Worm (Caenorhabditis elegans) whole organism, young adult: ENCODE data around the gene aptf-3.
A peak's percentile ranks its signal among the peaks of the same experiment; 100 is the strongest.

ENCODE experiments used
- B0336.3 ChIP-seq: fragments of 200-800 bp; sonication (Bioruptor generic); IDR thresholded peaks from 2 replicates; pipeline ENCODE4 v1.3.6; 2022; ENCODE audit warnings: missing genetic modification characterization, missing compliant biosample characterization
- C17E4.6 ChIP-seq: fragments of 200-800 bp; sonication (Bioruptor generic); IDR thresholded peaks from 2 replicates; pipeline ENCODE4 v1.3.6; 2022; ENCODE audit warnings: missing genetic modification reagents, missing genetic modification characterization, missing compliant biosample characterization
- F23B12.7 ChIP-seq: sonication (generic microtip); optimal IDR thresholded peaks from 2 replicates; lab custom pipeline; 2017; ENCODE audit warnings: missing genetic modification characterization, mild to moderate bottlenecking, missing compliant biosample characterization, antibody characterized with exemption, moderate library complexity; ENCODE audit not compliant: insufficient read depth
- F33H1.4 ChIP-seq: fragments of 200-800 bp; sonication (Bioruptor generic); IDR thresholded peaks from 2 replicates; pipeline ENCODE4 v1.3.6; 2022; ENCODE audit warnings: missing genetic modification reagents, missing genetic modification characterization, missing compliant biosample characterization
- F37B4.10 ChIP-seq: fragments of 200-800 bp; sonication (Bioruptor generic); IDR thresholded peaks from 2 replicates; pipeline ENCODE4 v1.3.6; 2022; ENCODE audit warnings: missing genetic modification characterization, missing compliant biosample characterization
- K11D2.4 ChIP-seq: fragments of 200-800 bp; sonication (Bioruptor generic); IDR thresholded peaks from 2 replicates; pipeline ENCODE4 v1.3.6; 2022; ENCODE audit warnings: missing genetic modification reagents, missing genetic modification characterization, missing compliant biosample characterization
- T26A5.8 ChIP-seq: sonication (generic microtip); optimal IDR thresholded peaks from 2 replicates; lab custom pipeline; 2016; ENCODE audit warnings: missing genetic modification characterization, missing compliant biosample characterization
- ama-1 ChIP-seq, 3 experiments: fragments of 150-350 bp in 1 of 3; sonication (generic microtip) in 2 of 3; optimal IDR thresholded peaks; 2 replicates each; lab custom pipeline; 2014 to 2018; ENCODE audit warnings: missing biosample characterization in 2 of 3, missing genetic modification characterization in 2 of 3, missing genetic modification reagents in 2 of 3
- athp-1 ChIP-seq: sonication (generic microtip); optimal IDR thresholded peaks from 2 replicates; lab custom pipeline; 2017; ENCODE audit warnings: mild to moderate bottlenecking, missing genetic modification characterization, missing compliant biosample characterization
- attf-5 ChIP-seq: fragments of 200-800 bp; sonication (Bioruptor generic); optimal IDR thresholded peaks from 2 replicates; lab custom pipeline; 2018; ENCODE audit warnings: mild to moderate bottlenecking, missing genetic modification characterization, missing compliant biosample characterization
- bed-2 ChIP-seq: fragments of 200-800 bp; sonication (Bioruptor generic); IDR thresholded peaks from 2 replicates; pipeline ENCODE4 v1.3.6; 2022; ENCODE audit warnings: missing genetic modification reagents, missing genetic modification characterization, missing compliant biosample characterization
- cebp-1 ChIP-seq, 2 experiments: fragments of 200-800 bp in 1 of 2; sonication (Bioruptor generic) in 1 of 2; sonication (generic microtip) in 1 of 2; IDR thresholded peaks in 1 of 2; optimal IDR thresholded peaks in 1 of 2; 2 replicates each; pipeline versions ENCODE4 v1.3.6 to Lab custom; 2017 to 2022; ENCODE audit warnings: missing compliant biosample characterization in 2 of 2, missing genetic modification characterization in 2 of 2, mild to moderate bottlenecking in 1 of 2, missing genetic modification reagents in 1 of 2, moderate library complexity in 1 of 2
- cebp-2 ChIP-seq: fragments of 200-800 bp; sonication (Bioruptor generic); IDR thresholded peaks from 2 replicates; pipeline ENCODE4 v1.3.6; 2022; ENCODE audit warnings: missing genetic modification characterization, missing compliant biosample characterization
- efl-1 ChIP-seq: fragments of 150-350 bp; optimal IDR thresholded peaks from 2 replicates; lab custom pipeline; 2014; ENCODE audit warnings: missing biosample characterization, missing genetic modification reagents, missing genetic modification characterization
- hmg-1.2 ChIP-seq: fragments of 200-800 bp; sonication (Bioruptor generic); IDR thresholded peaks from 2 replicates; pipeline ENCODE4 v1.3.6; 2022; ENCODE audit warnings: missing genetic modification reagents, missing genetic modification characterization, missing compliant biosample characterization
- lag-1 ChIP-seq: fragments of 200-800 bp; sonication (Bioruptor generic); IDR thresholded peaks from 2 replicates; pipeline ENCODE4 v1.3.6; 2022; ENCODE audit warnings: missing genetic modification reagents, missing genetic modification characterization, missing compliant biosample characterization
- let-526 ChIP-seq: fragments of 200-800 bp; sonication (Bioruptor generic); IDR thresholded peaks from 2 replicates; pipeline ENCODE4 v1.3.6; 2022; ENCODE audit warnings: missing genetic modification reagents, missing genetic modification characterization, missing compliant biosample characterization
- lin-26 ChIP-seq: fragments of 200-800 bp; sonication (Bioruptor generic); IDR thresholded peaks from 2 replicates; pipeline ENCODE4 v1.3.6; 2022; ENCODE audit warnings: missing genetic modification reagents, missing genetic modification characterization, missing compliant biosample characterization
- lin-54 ChIP-seq: fragments of 200-800 bp; sonication (Bioruptor generic); optimal IDR thresholded peaks from 2 replicates; lab custom pipeline; 2018; ENCODE audit warnings: mild to moderate bottlenecking, missing genetic modification characterization, missing compliant biosample characterization
- lir-1 ChIP-seq: fragments of 200-800 bp; sonication (Bioruptor generic); conservative IDR thresholded peaks from 2 replicates; pipeline ENCODE4 v1.3.6; 2022; ENCODE audit warnings: missing genetic modification reagents, missing genetic modification characterization, missing compliant biosample characterization
- lsl-1 ChIP-seq: fragments of 200-800 bp; sonication (Bioruptor generic); optimal IDR thresholded peaks from 2 replicates; lab custom pipeline; 2018; ENCODE audit warnings: mild to moderate bottlenecking, missing genetic modification characterization, moderate library complexity, missing compliant biosample characterization
- madf-10 ChIP-seq: sonication (generic microtip); optimal IDR thresholded peaks from 2 replicates; lab custom pipeline; 2016; ENCODE audit warnings: mild to moderate bottlenecking, missing genetic modification characterization, missing compliant biosample characterization
- madf-6 ChIP-seq: fragments of 200-800 bp; sonication (Bioruptor generic); IDR thresholded peaks from 2 replicates; pipeline ENCODE4 v1.3.6; 2022; ENCODE audit warnings: missing genetic modification reagents, missing genetic modification characterization, missing compliant biosample characterization
- madf-8 ChIP-seq: fragments of 200-800 bp; sonication (Bioruptor generic); conservative IDR thresholded peaks from 2 replicates; pipeline ENCODE4 v1.3.6; 2022; ENCODE audit warnings: missing genetic modification reagents, missing genetic modification characterization, missing compliant biosample characterization
- mcd-1 ChIP-seq: fragments of 200-800 bp; sonication (Bioruptor generic); IDR thresholded peaks from 2 replicates; pipeline ENCODE4 v1.3.6; 2022; ENCODE audit warnings: missing genetic modification reagents, missing genetic modification characterization, missing compliant biosample characterization
- nfya-1 ChIP-seq: sonication (generic microtip); optimal IDR thresholded peaks from 2 replicates; lab custom pipeline; 2017; ENCODE audit warnings: antibody characterized with exemption, missing compliant biosample characterization, missing genetic modification characterization, borderline replicate concordance; ENCODE audit not compliant: insufficient read depth
- nhr-179 ChIP-seq: sonication (generic microtip); optimal IDR thresholded peaks from 2 replicates; lab custom pipeline; 2016; ENCODE audit warnings: mild to moderate bottlenecking, missing genetic modification characterization, missing compliant biosample characterization
- snpc-1.1 ChIP-seq: sonication (generic microtip); optimal IDR thresholded peaks from 2 replicates; lab custom pipeline; 2017; ENCODE audit warnings: missing genetic modification characterization, mild to moderate bottlenecking, missing compliant biosample characterization, antibody characterized with exemption, moderate library complexity, missing genotype, missing genetic modification reagents; ENCODE audit not compliant: insufficient read depth
- snpc-1.3 ChIP-seq: sonication (generic microtip); optimal IDR thresholded peaks from 2 replicates; lab custom pipeline; 2017; ENCODE audit warnings: missing genetic modification characterization, mild to moderate bottlenecking, missing compliant biosample characterization, antibody characterized with exemption, moderate library complexity, missing genotype, missing genetic modification reagents; ENCODE audit not compliant: insufficient read depth
- snpc-3.4 ChIP-seq: sonication (generic microtip); optimal IDR thresholded peaks from 2 replicates; lab custom pipeline; 2017; ENCODE audit warnings: missing genetic modification characterization, mild to moderate bottlenecking, missing compliant biosample characterization, antibody characterized with exemption, moderate library complexity, missing genotype, missing genetic modification reagents
- snpc-4 ChIP-seq, 5 experiments: fragments of 150-350 bp in 1 of 5; sonication (generic microtip) in 4 of 5; optimal IDR thresholded peaks; 2 replicates each; lab custom pipeline; 2014 to 2018; ENCODE audit warnings: missing genetic modification characterization in 5 of 5, missing biosample characterization in 3 of 5, antibody characterized with exemption in 2 of 5, mild to moderate bottlenecking in 2 of 5, missing compliant biosample characterization in 2 of 5, missing genotype in 2 of 5, moderate library complexity in 2 of 5, missing genetic modification reagents in 1 of 5
- sptf-2 ChIP-seq: fragments of 200-800 bp; sonication (Bioruptor generic); optimal IDR thresholded peaks from 2 replicates; lab custom pipeline; 2018; ENCODE audit warnings: mild to moderate bottlenecking, missing genetic modification characterization, missing compliant biosample characterization
- tbp1 ChIP-seq: fragments of 200-800 bp; sonication (Bioruptor generic); optimal IDR thresholded peaks from 2 replicates; lab custom pipeline; 2018; ENCODE audit warnings: mild to moderate bottlenecking, missing genetic modification characterization, missing compliant biosample characterization
- tlf-1 ChIP-seq: fragments of 200-800 bp; sonication (Bioruptor generic); optimal IDR thresholded peaks from 2 replicates; lab custom pipeline; 2018; ENCODE audit warnings: mild to moderate bottlenecking, missing genetic modification characterization, missing compliant biosample characterization
- unc-130 ChIP-seq: sonication (generic microtip); optimal IDR thresholded peaks from 2 replicates; lab custom pipeline; 2016; ENCODE audit warnings: missing genetic modification reagents, missing genetic modification characterization, missing compliant biosample characterization
- zfh-2 ChIP-seq: fragments of 200-800 bp; sonication (Bioruptor generic); conservative IDR thresholded peaks from 2 replicates; pipeline ENCODE4 v1.3.6; 2022; ENCODE audit warnings: missing genetic modification reagents, missing genetic modification characterization, missing compliant biosample characterization
- zim-3 ChIP-seq: sonication (generic microtip); optimal IDR thresholded peaks from 2 replicates; lab custom pipeline; 2017; ENCODE audit warnings: mild to moderate bottlenecking, missing genetic modification characterization, moderate library complexity, missing compliant biosample characterization
- ztf-22 ChIP-seq: fragments of 200-800 bp; sonication (Bioruptor generic); optimal IDR thresholded peaks from 2 replicates; lab custom pipeline; 2018; ENCODE audit warnings: mild to moderate bottlenecking, missing genetic modification characterization, moderate library complexity, missing compliant biosample characterization
- ztf-25 ChIP-seq: fragments of 200-800 bp; sonication (Bioruptor generic); IDR thresholded peaks from 2 replicates; pipeline ENCODE4 v1.3.6; 2022; ENCODE audit warnings: missing genetic modification reagents, missing genetic modification characterization, missing compliant biosample characterization

aptf-3 gene

ce11 chrII:8600165-8600564 is 6.2 kb downstream of the aptf-3 start, which contains the start of gene pigg-1:
pigg-1 (minus strand) TSS chrII:8600265.
- no peak for TF ChIP-seq madf-10 (tag; lab: Kevin White, UChicago)

ce11 chrII:8602337-8602944 is 8.5 kb downstream of the aptf-3 start, which contains the start of the genes cpf-1 and rpl-26:
cpf-1 (minus strand) TSS chrII:8602440.
rpl-26 (plus strand) TSS chrII:8602785.
- TF ChIP-seq sptf-2 (GFP tag; lab: Kevin White, UChicago) (peak; percentile 92), lin-54 (peak; percentile 60), lag-1 (no peak), madf-8 (GFP tag; lab: Robert Waterston, UW) (no peak), lsl-1 (GFP tag; lab: Kevin White, UChicago) (peak; percentile 34), C17E4.6 (GFP tag; lab: Robert Waterston, UW) (no peak), B0336.3 (GFP tag; lab: Robert Waterston, UW) (no peak), tlf-1 (no peak), zfh-2 (GFP tag; lab: Robert Waterston, UW) (0 out of 2 replicates have a peak, but pooled peaks have one; percentile 8), F33H1.4 (GFP tag; lab: Robert Waterston, UW) (peak; percentile 88), snpc-4 (GFP tag; optimal IDR thresholded peaks at IDR 0.05; lab: Kevin White, UChicago) (peak; percentile 71), snpc-4 (tag; optimal IDR thresholded peaks at IDR 0.05; lab: Kevin White, UChicago) (peak; percentile 55 to 80 (median 74)), attf-5 (GFP tag; lab: Kevin White, UChicago) (peak; percentile 18), ama-1 (optimal IDR thresholded peaks at IDR 0.05; lab: Kevin White, UChicago) (no peak), ama-1 (GFP tag; optimal IDR thresholded peaks at IDR 0.05; lab: Kevin White, UChicago) (no peak), hmg-1.2 (peak; percentile 28; the same call in 1 of the 2 replicates), snpc-1.3 (tag; lab: Kevin White, UChicago) (peak; percentile 34), bed-2 (GFP tag; lab: Robert Waterston, UW) (no peak), tbp1 (GFP tag; lab: Kevin White, UChicago) (peak; percentile 33), F23B12.7 (tag; lab: Kevin White, UChicago) (peak; percentile 30), snpc-1.1 (tag; lab: Kevin White, UChicago) (peak; percentile 54), efl-1 (peak; percentile 9), cebp-2 (GFP tag; lab: Robert Waterston, UW) (no peak), madf-6 (peak; percentile 38; the same call in 1 of the 2 replicates), cebp-1 (GFP tag; IDR thresholded peaks at IDR 0.05; lab: Robert Waterston, UW) (no peak), cebp-1 (tag; optimal IDR thresholded peaks at IDR 0.05; lab: Kevin White, UChicago) (no peak), nfya-1 (tag; lab: Kevin White, UChicago) (no peak), mcd-1 (GFP tag; lab: Robert Waterston, UW) (peak; percentile 32; the same call in 1 of the 2 replicates), snpc-3.4 (tag; lab: Kevin White, UChicago) (no peak)

- TF ChIP-seq zim-3 (tag; lab: Kevin White, UChicago) (no peak), unc-130 (peak; percentile 69), lir-1 (GFP tag; lab: Robert Waterston, UW) (no peak), ztf-22 (GFP tag; lab: Kevin White, UChicago) (no peak), efl-1 (peak; percentile 43), let-526 (no peak), tbp1 (GFP tag; lab: Kevin White, UChicago) (peak; percentile 36), lag-1 (no peak), athp-1 (tag; lab: Kevin White, UChicago) (peak; percentile 40), nhr-179 (tag; lab: Kevin White, UChicago) (no peak), snpc-1.1 (tag; lab: Kevin White, UChicago) (peak; percentile 64), attf-5 (GFP tag; lab: Kevin White, UChicago) (peak; percentile 24), snpc-4 (GFP tag; optimal IDR thresholded peaks at IDR 0.05; lab: Kevin White, UChicago) (peak; percentile 49), snpc-4 (tag; optimal IDR thresholded peaks at IDR 0.05; lab: Kevin White, UChicago) (peak in 3 of 4 experiments; percentile 29 to 81 (median 42)), ztf-25 (GFP tag; lab: Robert Waterston, UW) (no peak), T26A5.8 (no peak), sptf-2 (GFP tag; lab: Kevin White, UChicago) (no peak), lin-26 (GFP tag; lab: Robert Waterston, UW) (peak; percentile 73; the same call in 1 of the 2 replicates), F37B4.10 (GFP tag; lab: Robert Waterston, UW) (no peak), K11D2.4 (GFP tag; lab: Robert Waterston, UW) (0 out of 2 replicates have a peak, but pooled peaks have one; percentile 10)
Observed at ce11 chrII:8603567-8604359, 9.8 kb downstream of the aptf-3 start, which contains the start of gene suf-1. suf-1 (plus strand) TSS chrII:8603846.
